Worm (Caenorhabditis elegans) whole organism, L1 larva: Measurements from ENCODE around the gene cutl-2.

Experiments used
- aly-2 ChIP-seq: fragments of 150-350 bp; optimal IDR thresholded peaks from 2 replicates; lab custom pipeline; 2014; ENCODE audit warnings: missing biosample characterization, missing genetic modification characterization
- dpl-1 ChIP-seq, 3 experiments: fragments of 150-350 bp in 2 of 3; sonication (generic microtip) in 1 of 3; optimal IDR thresholded peaks; 2 replicates each; lab custom pipeline; 2014 to 2017; ENCODE audit warnings: missing biosample characterization in 3 of 3, missing genetic modification characterization in 3 of 3, missing genetic modification reagents in 3 of 3
- egl-13 ChIP-seq: sonication (generic microtip); optimal IDR thresholded peaks from 2 replicates; lab custom pipeline; 2016; ENCODE audit warnings: missing genotype, missing genetic modification reagents, missing genetic modification characterization, missing compliant biosample characterization
- elt-2 ChIP-seq: sonication (generic microtip); optimal IDR thresholded peaks from 2 replicates; lab custom pipeline; 2016; ENCODE audit warnings: missing genetic modification characterization, mild to moderate bottlenecking, inconsistent platforms, missing compliant biosample characterization, missing genetic modification reagents
- hlh-17 ChIP-seq: fragments of 200-800 bp; sonication (Bioruptor generic); optimal IDR thresholded peaks from 2 replicates; lab custom pipeline; 2018; ENCODE audit warnings: missing genetic modification characterization, mild to moderate bottlenecking, missing compliant biosample characterization, moderate library complexity, borderline replicate concordance
- jun-1 ChIP-seq: fragments of 150-350 bp; optimal IDR thresholded peaks from 2 replicates; lab custom pipeline; 2014; ENCODE audit warnings: missing biosample characterization, missing genetic modification reagents, missing genetic modification characterization
- lin-13 ChIP-seq: fragments of 150-350 bp; optimal IDR thresholded peaks from 2 replicates; lab custom pipeline; 2014; ENCODE audit warnings: missing biosample characterization, missing genetic modification reagents, missing genetic modification characterization
- nhr-28 ChIP-seq: fragments of 150-350 bp; optimal IDR thresholded peaks from 2 replicates; lab custom pipeline; 2014; ENCODE audit warnings: missing biosample characterization, missing genetic modification characterization
- sox-4 ChIP-seq: sonication (generic microtip); optimal IDR thresholded peaks from 2 replicates; lab custom pipeline; 2016; ENCODE audit warnings: missing genetic modification characterization, missing compliant biosample characterization
- unc-62 ChIP-seq: fragments of 150-350 bp; optimal IDR thresholded peaks from 2 replicates; lab custom pipeline; 2014; ENCODE audit warnings: missing biosample characterization, missing genetic modification reagents, missing genetic modification characterization

- no peak for TF ChIP-seq nhr-28 (tag; lab: Kevin White, UChicago)
- no peak for TF ChIP-seq lin-13 (GFP tag; lab: Kevin White, UChicago)
- TF ChIP-seq unc-62 (GFP tag; lab: Kevin White, UChicago), result no peak
- TF ChIP-seq aly-2 (tag; lab: Kevin White, UChicago), result no peak
- TF ChIP-seq elt-2 (tag; lab: Kevin White, UChicago), result no peak
- TF ChIP-seq jun-1, result no peak
- TF ChIP-seq sox-4 (tag; lab: Kevin White, UChicago), result no peak
- no peak for TF ChIP-seq hlh-17 (GFP tag; lab: Kevin White, UChicago)
- no peak for TF ChIP-seq egl-13 (tag; lab: Kevin White, UChicago)
- no peak for TF ChIP-seq dpl-1 (GFP tag; optimal IDR thresholded peaks at IDR 0.05; lab: Kevin White, UChicago)
These were observed 5.4 kb upstream of the cutl-2 start for ce11 chrII:9729866-9730265.
